Fruit fly (Drosophila melanogaster) whole organism, adult: ENCODE measurements around the gene CG10116.

Source experiments
- CG11617 ChIP-seq: fragments of 200-800 bp; sonication (Bioruptor generic); optimal IDR thresholded peaks from 2 replicates; lab custom pipeline; 2017; ENCODE audit warnings: mild to moderate bottlenecking, missing biosample characterization, missing genetic modification reagents, missing genetic modification characterization
- CG12768 ChIP-seq: fragments of 200-800 bp; sonication (Bioruptor generic); optimal IDR thresholded peaks from 2 replicates; lab custom pipeline; 2017; ENCODE audit warnings: missing biosample characterization, missing genetic modification characterization, mild to moderate bottlenecking, moderate library complexity, missing genetic modification reagents
- CG14711 ChIP-seq: fragments of 200-800 bp; sonication (Bioruptor generic); optimal IDR thresholded peaks from 2 replicates; lab custom pipeline; 2018; ENCODE audit warnings: missing biosample characterization, mild to moderate bottlenecking, missing genetic modification characterization, moderate library complexity
- CG1620 ChIP-seq: fragments of 200-800 bp; sonication (Bioruptor generic); optimal IDR thresholded peaks from 2 replicates; lab custom pipeline; 2016; ENCODE audit warnings: missing biosample characterization, missing genetic modification characterization
- CG33017 ChIP-seq: fragments of 200-800 bp; sonication (Bioruptor generic); optimal IDR thresholded peaks from 2 replicates; lab custom pipeline; 2018; ENCODE audit warnings: missing biosample characterization, mild to moderate bottlenecking, missing genetic modification characterization, moderate library complexity
- CG5204 ChIP-seq: fragments of 200-800 bp; sonication (Bioruptor generic); optimal IDR thresholded peaks from 2 replicates; lab custom pipeline; 2016; ENCODE audit warnings: missing biosample characterization, missing genetic modification characterization
- CG7045 ChIP-seq: fragments of 200-800 bp; sonication (Bioruptor generic); optimal IDR thresholded peaks from 2 replicates; lab custom pipeline; 2017; ENCODE audit warnings: missing biosample characterization, mild to moderate bottlenecking, missing genetic modification characterization
- CG7101 ChIP-seq: fragments of 200-800 bp; sonication (Bioruptor generic); optimal IDR thresholded peaks from 2 replicates; lab custom pipeline; 2018; ENCODE audit warnings: missing biosample characterization, mild to moderate bottlenecking, missing genetic modification characterization, moderate library complexity
- Clk ChIP-seq: fragments of 200-800 bp; sonication (Bioruptor generic); optimal IDR thresholded peaks from 2 replicates; lab custom pipeline; 2017; ENCODE audit warnings: missing biosample characterization, missing genetic modification characterization
- Crg-1 ChIP-seq: fragments of 200-800 bp; sonication (Bioruptor generic); optimal IDR thresholded peaks from 2 replicates; lab custom pipeline; 2016; ENCODE audit warnings: missing biosample characterization, missing genetic modification characterization
- Mnt ChIP-seq: fragments of 200-800 bp; sonication (Bioruptor generic); optimal IDR thresholded peaks from 2 replicates; lab custom pipeline; 2016; ENCODE audit warnings: missing biosample characterization, mild to moderate bottlenecking, missing genetic modification characterization
- bab1 ChIP-seq: fragments of 200-800 bp; sonication (Bioruptor generic); optimal IDR thresholded peaks from 3 replicates; lab custom pipeline; 2019; ENCODE audit warnings: missing biosample characterization, mild to moderate bottlenecking, missing genetic modification characterization, moderate library complexity
- cic ChIP-seq: fragments of 200-800 bp; sonication (Bioruptor generic); optimal IDR thresholded peaks from 2 replicates; lab custom pipeline; 2017; ENCODE audit warnings: missing biosample characterization, mild to moderate bottlenecking, missing genetic modification characterization, moderate library complexity
- cnc ChIP-seq, 2 experiments: fragments of >200 bp; optimal IDR thresholded peaks; 2 replicates each; lab custom pipeline; 2017
- kay ChIP-seq: fragments of 200-800 bp; sonication (Bioruptor generic); peaks from one replicate; lab custom pipeline; 2016; ENCODE audit warnings: missing biosample characterization, missing genetic modification characterization, borderline replicate concordance
- ovo ChIP-seq: fragments of 200-800 bp; sonication (Bioruptor generic); optimal IDR thresholded peaks from 2 replicates; lab custom pipeline; 2016; ENCODE audit warnings: missing biosample characterization, missing genetic modification characterization
- pad ChIP-seq: fragments of 200-800 bp; sonication (Bioruptor generic); optimal IDR thresholded peaks from 3 replicates; lab custom pipeline; 2017; ENCODE audit warnings: missing biosample characterization, missing genetic modification characterization, mild to moderate bottlenecking, moderate library complexity, missing genetic modification reagents
- tj ChIP-seq: fragments of 200-800 bp; sonication (Bioruptor generic); optimal IDR thresholded peaks from 3 replicates; lab custom pipeline; 2017; ENCODE audit warnings: missing biosample characterization, mild to moderate bottlenecking, missing genetic modification characterization, moderate library complexity
- toe ChIP-seq: fragments of 200-800 bp; sonication (Bioruptor generic); optimal IDR thresholded peaks from 2 replicates; lab custom pipeline; 2016; ENCODE audit warnings: missing biosample characterization, missing genetic modification characterization

CG10116 gene

dm6 chr3L:13450177-13450793, 6.8 kb downstream of the CG10116 start, which contains the start of the genes JMJD7 and CG10738:
TSS of gene JMJD7 (minus strand) at chr3L:13450283.
TSS of gene CG10738 (plus strand) at chr3L:13450770.
- TF ChIP-seq pad (GFP tag; lab: Kevin White, UChicago), result peak; percentile 8
- TF ChIP-seq Clk (GFP tag; lab: Kevin White, UChicago), result peak; percentile 26
- TF ChIP-seq CG5204, result peak; percentile 20
- TF ChIP-seq bab1, result peak; percentile 78
- peak; percentile 62 for TF ChIP-seq CG14711 (tag; lab: Kevin White, UChicago)
- TF ChIP-seq CG7101, result peak; percentile 70
- peak; percentile 76 for TF ChIP-seq CG7045
- TF ChIP-seq CG12768 (GFP tag; lab: Kevin White, UChicago), result peak; percentile 71
- TF ChIP-seq ovo (GFP tag; lab: Kevin White, UChicago), result no peak
- no peak for TF ChIP-seq Mnt (GFP tag; lab: Kevin White, UChicago)

dm6 chr3L:13442400-13442799, 14.6 kb downstream of the CG10116 start, which contains the start of gene cmb:
TSS of gene cmb (plus strand) at chr3L:13442594.
- peak; percentile 26 for TF ChIP-seq CG1620 (GFP tag; lab: Kevin White, UChicago)
- peak; percentile 36 for TF ChIP-seq bab1
- TF ChIP-seq CG11617 (GFP tag; lab: Kevin White, UChicago), result peak; percentile 25
- TF ChIP-seq kay (GFP tag; lab: Kevin White, UChicago), result peak; percentile 71
- no peak for TF ChIP-seq cic (GFP tag; lab: Kevin White, UChicago)

dm6 chr3L:13440370-13440960, 16.6 kb downstream of the CG10116 start, which contains the start of the genes CG10140 and CG14109:
TSS of gene CG10140 (minus strand) at chr3L:13440470.
TSS of gene CG14109 (plus strand) at chr3L:13440910.
- TF ChIP-seq CG7101 (no peak), CG14711 (tag; lab: Kevin White, UChicago) (no peak)

- TF ChIP-seq Mnt (GFP tag; lab: Kevin White, UChicago) (no peak), kay (GFP tag; lab: Kevin White, UChicago) (no peak), ovo (GFP tag; lab: Kevin White, UChicago) (no peak), bab1 (no peak), Clk (GFP tag; lab: Kevin White, UChicago) (no peak), toe (GFP tag; lab: Kevin White, UChicago) (no peak), CG5204 (no peak), Crg-1 (GFP tag; lab: Kevin White, UChicago) (no peak), CG7045 (no peak), CG1620 (GFP tag; lab: Kevin White, UChicago) (no peak), pad (GFP tag; lab: Kevin White, UChicago) (no peak)
Measured at dm6 chr3L:13437654-13438053, 19.4 kb downstream of the CG10116 start, which contains the start of gene CG10725. TSS of gene CG10725 (plus strand) at chr3L:13437954.

- TF ChIP-seq CG1620 (GFP tag; lab: Kevin White, UChicago) (no peak), Crg-1 (GFP tag; lab: Kevin White, UChicago) (no peak), Clk (GFP tag; lab: Kevin White, UChicago) (no peak), CG7101 (no peak), CG33017 (tag; lab: Kevin White, UChicago) (no peak), CG11617 (GFP tag; lab: Kevin White, UChicago) (no peak), CG12768 (GFP tag; lab: Kevin White, UChicago) (no peak)
Measured at dm6 chr3L:13437036-13437435, 20.0 kb downstream of the CG10116 start, which contains the start of gene CG10154. TSS of gene CG10154 (minus strand) at chr3L:13437136.

- no peak for TF ChIP-seq CG7101
- no peak for TF ChIP-seq ovo (GFP tag; lab: Kevin White, UChicago)
- peak; percentile 11 for TF ChIP-seq CG7045
Measured at dm6 chr3L:13435170-13435727, 21.8 kb downstream of the CG10116 start, which contains the start of gene CG10713. TSS of gene CG10713 (minus strand) at chr3L:13435229.

dm6 chr3L:13433522-13433921, 23.5 kb downstream of the CG10116 start:
- TF ChIP-seq toe (GFP tag; lab: Kevin White, UChicago) (no peak), tj (GFP tag; lab: Kevin White, UChicago) (no peak)

- TF ChIP-seq CG11617 (GFP tag; lab: Kevin White, UChicago) (no peak), CG14711 (tag; lab: Kevin White, UChicago) (no peak), CG1620 (GFP tag; lab: Kevin White, UChicago) (no peak), pad (GFP tag; lab: Kevin White, UChicago) (no peak), cnc (optimal IDR thresholded peaks at IDR 0.05; lab: Kevin White, UChicago) (no peak), CG33017 (tag; lab: Kevin White, UChicago) (no peak)
Measured at dm6 chr3L:13432791-13433190, 24.2 kb downstream of the CG10116 start.
